Worm (Caenorhabditis elegans) whole organism, L3 larva: ENCODE data around the gene T19D12.10.

Experiments
- R02D3.7 ChIP-seq: fragments of 150-350 bp; optimal IDR thresholded peaks from 2 replicates; lab custom pipeline; 2014; ENCODE audit warnings: missing biosample characterization, missing genetic modification characterization
- ZK546.5 ChIP-seq: sonication (generic microtip); optimal IDR thresholded peaks from 2 replicates; lab custom pipeline; 2017; ENCODE audit warnings: missing biosample characterization, missing genetic modification characterization
- aly-2 ChIP-seq: fragments of 150-350 bp; optimal IDR thresholded peaks from 2 replicates; lab custom pipeline; 2014; ENCODE audit warnings: missing biosample characterization, missing genetic modification characterization
- ceh-16 ChIP-seq: sonication (generic microtip); optimal IDR thresholded peaks from 2 replicates; lab custom pipeline; 2017; ENCODE audit warnings: missing biosample characterization, missing genetic modification characterization
- ceh-28 ChIP-seq: fragments of 150-350 bp; optimal IDR thresholded peaks from 2 replicates; lab custom pipeline; 2014; ENCODE audit warnings: missing biosample characterization, missing genetic modification reagents, missing genetic modification characterization
- ceh-82 ChIP-seq: fragments of 150-350 bp; optimal IDR thresholded peaks from 2 replicates; lab custom pipeline; 2014; ENCODE audit warnings: missing biosample characterization, missing genetic modification characterization
- daf-12 ChIP-seq: fragments of 150-350 bp; optimal IDR thresholded peaks from 2 replicates; lab custom pipeline; 2014; ENCODE audit warnings: missing biosample characterization, missing genetic modification reagents, missing genetic modification characterization
- egl-27 ChIP-seq: sonication (generic microtip); optimal IDR thresholded peaks from 4 replicates; lab custom pipeline; 2017; ENCODE audit warnings: missing biosample characterization, missing genetic modification reagents, missing genetic modification characterization
- egl-5 ChIP-seq: fragments of 150-350 bp; optimal IDR thresholded peaks from 2 replicates; lab custom pipeline; 2017; ENCODE audit warnings: missing biosample characterization, missing genetic modification reagents, missing genetic modification characterization, inconsistent platforms
- elt-1 ChIP-seq: fragments of 150-350 bp; optimal IDR thresholded peaks from 2 replicates; lab custom pipeline; 2014; ENCODE audit warnings: missing biosample characterization, missing genetic modification characterization
- elt-2 ChIP-seq: sonication (generic microtip); optimal IDR thresholded peaks from 2 replicates; lab custom pipeline; 2016; ENCODE audit warnings: missing genetic modification reagents, mild to moderate bottlenecking, missing genetic modification characterization, missing compliant biosample characterization
- elt-3 ChIP-seq, 3 experiments: fragments of 150-350 bp in 1 of 3; sonication (generic microtip) in 2 of 3; optimal IDR thresholded peaks; 2 replicates in 2 of 3; 4 replicates in 1 of 3; lab custom pipeline; 2014 to 2017; ENCODE audit warnings: missing biosample characterization in 3 of 3, missing genetic modification characterization in 3 of 3
- eor-1 ChIP-seq, 2 experiments: fragments of 150-350 bp; optimal IDR thresholded peaks; 2 replicates each; lab custom pipeline; 2014 to 2018; ENCODE audit warnings: missing biosample characterization in 2 of 2, missing genetic modification characterization in 2 of 2
- fkh-10 ChIP-seq: sonication (generic microtip); optimal IDR thresholded peaks from 2 replicates; lab custom pipeline; 2017; ENCODE audit warnings: missing biosample characterization, missing genetic modification reagents, missing genetic modification characterization
- fkh-2 ChIP-seq: fragments of 150-350 bp; optimal IDR thresholded peaks from 2 replicates; lab custom pipeline; 2014; ENCODE audit warnings: missing biosample characterization, missing genetic modification reagents, missing genetic modification characterization
- fos-1 ChIP-seq: fragments of 150-350 bp; optimal IDR thresholded peaks from 2 replicates; lab custom pipeline; 2014; ENCODE audit warnings: missing biosample characterization, missing genetic modification characterization
- hmg-11 ChIP-seq: sonication (generic microtip); optimal IDR thresholded peaks from 2 replicates; lab custom pipeline; 2016; ENCODE audit warnings: missing genetic modification characterization, missing compliant biosample characterization
- jun-1 ChIP-seq: fragments of 150-350 bp; optimal IDR thresholded peaks from 2 replicates; lab custom pipeline; 2014; ENCODE audit warnings: missing biosample characterization, missing genetic modification reagents, missing genetic modification characterization
- lin-39 ChIP-seq: fragments of 150-350 bp; optimal IDR thresholded peaks from 2 replicates; lab custom pipeline; 2018; ENCODE audit warnings: missing biosample characterization, missing genetic modification reagents, missing genetic modification characterization
- lsy-12 ChIP-seq: sonication (generic microtip); optimal IDR thresholded peaks from 2 replicates; lab custom pipeline; 2016; ENCODE audit warnings: mild to moderate bottlenecking, missing genetic modification characterization, missing compliant biosample characterization
- mdl-1 ChIP-seq: fragments of 150-350 bp; optimal IDR thresholded peaks from 2 replicates; lab custom pipeline; 2014; ENCODE audit warnings: missing biosample characterization, missing genetic modification characterization
- nfya-1 ChIP-seq: sonication (generic microtip); optimal IDR thresholded peaks from 2 replicates; lab custom pipeline; 2017; ENCODE audit warnings: missing genetic modification characterization, mild to moderate bottlenecking, missing compliant biosample characterization, antibody characterized with exemption, moderate library complexity; ENCODE audit not compliant: insufficient read depth
- nhr-11 ChIP-seq: fragments of 150-350 bp; optimal IDR thresholded peaks from 2 replicates; lab custom pipeline; 2014; ENCODE audit warnings: missing biosample characterization, missing genetic modification characterization
- nhr-23 ChIP-seq: fragments of 150-350 bp; optimal IDR thresholded peaks from 2 replicates; lab custom pipeline; 2014; ENCODE audit warnings: missing biosample characterization, missing genetic modification reagents, missing genetic modification characterization
- nhr-25 ChIP-seq: sonication (generic microtip); optimal IDR thresholded peaks from 2 replicates; lab custom pipeline; 2017; ENCODE audit warnings: missing biosample characterization, missing genetic modification characterization
- nhr-43 ChIP-seq: sonication (generic microtip); optimal IDR thresholded peaks from 2 replicates; lab custom pipeline; 2016; ENCODE audit warnings: mild to moderate bottlenecking, missing genetic modification characterization, missing compliant biosample characterization; ENCODE audit not compliant: poor library complexity, severe bottlenecking
- nhr-76 ChIP-seq: fragments of 150-350 bp; sonication (generic microtip); optimal IDR thresholded peaks from 5 replicates; lab custom pipeline; 2014; ENCODE audit warnings: missing biosample characterization, missing genetic modification characterization
- pha-4 ChIP-seq: fragments of 150-350 bp; optimal IDR thresholded peaks from 2 replicates; lab custom pipeline; 2014; ENCODE audit warnings: missing biosample characterization, missing genetic modification reagents, missing genetic modification characterization
- pqm-1 ChIP-seq: fragments of 150-350 bp; optimal IDR thresholded peaks from 2 replicates; lab custom pipeline; 2017; ENCODE audit warnings: missing biosample characterization, missing genetic modification characterization, inconsistent platforms
- sea-2 ChIP-seq: fragments of 150-350 bp; sonication (generic microtip); optimal IDR thresholded peaks from 4 replicates; lab custom pipeline; 2014; ENCODE audit warnings: missing biosample characterization, missing genetic modification reagents, missing genetic modification characterization
- skn-1 ChIP-seq: fragments of 150-350 bp; optimal IDR thresholded peaks from 2 replicates; lab custom pipeline; 2014; ENCODE audit warnings: missing biosample characterization, missing genetic modification characterization
- tbx-2 ChIP-seq: sonication (generic microtip); optimal IDR thresholded peaks from 2 replicates; lab custom pipeline; 2016; ENCODE audit warnings: mild to moderate bottlenecking, missing genetic modification characterization, missing compliant biosample characterization
- unc-62 ChIP-seq: fragments of 150-350 bp; sonication (generic microtip); optimal IDR thresholded peaks from 4 replicates; lab custom pipeline; 2014; ENCODE audit warnings: missing biosample characterization, missing genetic modification reagents, missing genetic modification characterization
- ztf-11 ChIP-seq: fragments of 150-350 bp; optimal IDR thresholded peaks from 2 replicates; lab custom pipeline; 2014; ENCODE audit warnings: missing biosample characterization, missing genetic modification characterization
- ztf-4 ChIP-seq: fragments of 150-350 bp; optimal IDR thresholded peaks from 2 replicates; lab custom pipeline; 2014; ENCODE audit warnings: missing biosample characterization, missing genetic modification characterization

The T19D12.10 gene

ce11 chrII:6625302-6625701, 33.4 kb downstream of the T19D12.10 start, which contains the start of gene F54H5.14:
Gene F54H5.14, minus strand, starts transcription at chrII:6625402.
- no peak for TF ChIP-seq ceh-82 (tag; lab: Kevin White, UChicago)
- no peak for TF ChIP-seq eor-1 (tag; optimal IDR thresholded peaks at IDR 0.05; lab: Kevin White, UChicago)
- peak; percentile 45 for TF ChIP-seq elt-2 (tag; lab: Kevin White, UChicago)
- TF ChIP-seq sea-2 (GFP tag; lab: Kevin White, UChicago), result no peak
- peak; percentile 30 for TF ChIP-seq pqm-1 (tag; lab: Kevin White, UChicago)
- peak; percentile 44 for TF ChIP-seq pha-4 (tag; lab: Kevin White, UChicago)
- TF ChIP-seq lsy-12 (tag; lab: Kevin White, UChicago), result no peak
- no peak for TF ChIP-seq unc-62

- TF ChIP-seq ztf-11 (no peak), fos-1 (tag; lab: Kevin White, UChicago) (no peak), nfya-1 (tag; lab: Kevin White, UChicago) (no peak), lin-39 (no peak), egl-27 (tag; lab: Kevin White, UChicago) (no peak), elt-3 (tag; optimal IDR thresholded peaks at IDR 0.05; lab: Kevin White, UChicago) (no peak), fkh-2 (tag; lab: Kevin White, UChicago) (no peak), sea-2 (GFP tag; lab: Kevin White, UChicago) (no peak), ceh-16 (tag; lab: Kevin White, UChicago) (no peak), nhr-43 (tag; lab: Kevin White, UChicago) (no peak), ZK546.5 (tag; lab: Kevin White, UChicago) (no peak), R02D3.7 (tag; lab: Kevin White, UChicago) (no peak), egl-5 (tag; lab: Kevin White, UChicago) (no peak), ceh-28 (no peak), pqm-1 (tag; lab: Kevin White, UChicago) (no peak), eor-1 (tag; optimal IDR thresholded peaks at IDR 0.05; lab: Kevin White, UChicago) (no peak), unc-62 (no peak), ztf-4 (tag; lab: Kevin White, UChicago) (no peak)
Observed at ce11 chrII:6621886-6622285, 36.8 kb downstream of the T19D12.10 start, which contains the start of gene F54H5.3. Gene F54H5.3, plus strand, starts transcription at chrII:6622186.

ce11 chrII:6619007-6619406, 39.7 kb downstream of the T19D12.10 start:
- no peak for TF ChIP-seq ceh-16 (tag; lab: Kevin White, UChicago)
- TF ChIP-seq eor-1 (tag; optimal IDR thresholded peaks at IDR 0.05; lab: Kevin White, UChicago), result no peak
- TF ChIP-seq ZK546.5 (tag; lab: Kevin White, UChicago), result no peak
- TF ChIP-seq nhr-76 (tag; lab: Kevin White, UChicago), result no peak
- no peak for TF ChIP-seq skn-1 (tag; lab: Kevin White, UChicago)
- no peak for TF ChIP-seq tbx-2 (tag; lab: Kevin White, UChicago)
- TF ChIP-seq unc-62, result no peak
- no peak for TF ChIP-seq mdl-1 (tag; lab: Kevin White, UChicago)
- peak; percentile 10 for TF ChIP-seq nhr-25 (tag; lab: Kevin White, UChicago)
- TF ChIP-seq elt-2 (tag; lab: Kevin White, UChicago), result no peak
- TF ChIP-seq sea-2 (GFP tag; lab: Kevin White, UChicago), result no peak
- peak; percentile 4 for TF ChIP-seq ceh-28
- peak; percentile 19 for TF ChIP-seq nhr-43 (tag; lab: Kevin White, UChicago)
- no peak for TF ChIP-seq ztf-4 (tag; lab: Kevin White, UChicago)
- TF ChIP-seq lin-39, result no peak
- no peak for TF ChIP-seq fos-1 (tag; lab: Kevin White, UChicago)
- no peak for TF ChIP-seq nhr-11
- TF ChIP-seq nhr-23 (tag; lab: Kevin White, UChicago), result peak; percentile 46
- TF ChIP-seq elt-3 (tag; optimal IDR thresholded peaks at IDR 0.05; lab: Kevin White, UChicago), result peak in 1 of 3 experiments; percentile 27
- no peak for TF ChIP-seq egl-5 (tag; lab: Kevin White, UChicago)
- no peak for TF ChIP-seq hmg-11 (tag; lab: Kevin White, UChicago)
- TF ChIP-seq jun-1 (tag; lab: Kevin White, UChicago), result no peak
- TF ChIP-seq daf-12 (tag; lab: Kevin White, UChicago), result no peak
- no peak for TF ChIP-seq fkh-10 (GFP tag; lab: Kevin White, UChicago)
- no peak for TF ChIP-seq elt-1
- TF ChIP-seq lsy-12 (tag; lab: Kevin White, UChicago), result no peak
- TF ChIP-seq ceh-82 (tag; lab: Kevin White, UChicago), result no peak

ce11 chrII:6616770-6617169, 41.9 kb downstream of the T19D12.10 start, which contains the start of gene klf-3:
Gene klf-3, plus strand, starts transcription at chrII:6616878.
- no peak for TF ChIP-seq daf-12 (tag; lab: Kevin White, UChicago)
- no peak for TF ChIP-seq ceh-28
- TF ChIP-seq fkh-2 (tag; lab: Kevin White, UChicago), result no peak
- TF ChIP-seq elt-2 (tag; lab: Kevin White, UChicago), result no peak
- no peak for TF ChIP-seq aly-2 (tag; lab: Kevin White, UChicago)
- no peak for TF ChIP-seq mdl-1 (tag; lab: Kevin White, UChicago)
- no peak for TF ChIP-seq ztf-11
